Fruit fly (Drosophila melanogaster) whole organism, embryonic: ENCODE measurements around the gene Jhbp12.

Experiments
- Abd-B ChIP-seq: fragments of 200-800 bp; sonication (Bioruptor generic); optimal IDR thresholded peaks from 2 replicates; lab custom pipeline; 2018; ENCODE audit warnings: missing biosample characterization, mild to moderate bottlenecking, missing genetic modification characterization, moderate library complexity
- CG10267 ChIP-seq: fragments of 200-800 bp; sonication (Bioruptor generic); optimal IDR thresholded peaks from 2 replicates; lab custom pipeline; 2018; ENCODE audit warnings: missing biosample characterization, mild to moderate bottlenecking, missing genetic modification characterization, moderate library complexity
- CG13894 ChIP-seq: fragments of 200-800 bp; sonication (Bioruptor generic); optimal IDR thresholded peaks from 3 replicates; lab custom pipeline; 2018; ENCODE audit warnings: missing biosample characterization, mild to moderate bottlenecking, missing genetic modification characterization, moderate library complexity
- CG31224 ChIP-seq: fragments of 200-800 bp; sonication (Bioruptor generic); IDR thresholded peaks from 2 replicates; pipeline ENCODE4 v1.3.6; 2022; ENCODE audit warnings: missing biosample characterization, missing genetic modification characterization
- CG6765 ChIP-seq: fragments of 200-800 bp; sonication (Bioruptor generic); optimal IDR thresholded peaks from 3 replicates; lab custom pipeline; 2017; ENCODE audit warnings: missing biosample characterization, mild to moderate bottlenecking, missing genetic modification characterization
- Lhr ChIP-seq: fragments of 200-800 bp; sonication (Bioruptor generic); optimal IDR thresholded peaks from 3 replicates; lab custom pipeline; 2017; ENCODE audit warnings: mild to moderate bottlenecking, missing biosample characterization, missing genetic modification reagents, missing genetic modification characterization
- ci ChIP-seq: fragments of 200-800 bp; sonication (Bioruptor generic); IDR thresholded peaks from 3 replicates; pipeline ENCODE4 v1.3.6; 2022; ENCODE audit warnings: missing biosample characterization, missing genetic modification characterization
- grau ChIP-seq: fragments of 200-800 bp; optimal IDR thresholded peaks from 3 replicates; lab custom pipeline; 2019; ENCODE audit warnings: missing biosample characterization, mild to moderate bottlenecking, missing genetic modification characterization, moderate library complexity
- gro ChIP-seq: fragments of 200-800 bp; sonication (Bioruptor generic); optimal IDR thresholded peaks from 2 replicates; lab custom pipeline; 2016; ENCODE audit warnings: missing biosample characterization, missing genetic modification characterization
- kni ChIP-seq: fragments of 200-800 bp; sonication (Bioruptor generic); optimal IDR thresholded peaks from 3 replicates; lab custom pipeline; 2017; ENCODE audit warnings: mild to moderate bottlenecking, missing biosample characterization, missing genetic modification reagents, missing genetic modification characterization
- lola ChIP-seq, 3 experiments: fragments of >200 bp in 2 of 3; fragments of 200-800 bp in 1 of 3; sonication (Bioruptor generic) in 1 of 3; optimal IDR thresholded peaks; 2 replicates each; lab custom pipeline; 2017 to 2019; ENCODE audit warnings: missing biosample characterization in 3 of 3, missing genetic modification characterization in 3 of 3, mild to moderate bottlenecking in 1 of 3, moderate library complexity in 1 of 3
- trem ChIP-seq: fragments of 200-800 bp; optimal IDR thresholded peaks from 3 replicates; lab custom pipeline; 2019; ENCODE audit warnings: missing biosample characterization, mild to moderate bottlenecking, missing genetic modification characterization, moderate library complexity

dm6 chr3R:24543033-24543675 lies 18.6 kb downstream of the Jhbp12 start:
- TF ChIP-seq trem (tag; lab: Kevin White, UChicago): peak; percentile 19
- peak; percentile 95 for TF ChIP-seq gro (GFP tag; lab: Kevin White, UChicago)
- peak; percentile 89 for TF ChIP-seq CG31224
- TF ChIP-seq CG6765 (GFP tag; lab: Kevin White, UChicago): peak; percentile 75
- peak; percentile 19 for TF ChIP-seq kni (GFP tag; lab: Kevin White, UChicago)
- peak; percentile 99 for TF ChIP-seq grau (tag; lab: Kevin White, UChicago)
- peak; percentile 72 for TF ChIP-seq CG10267 (tag; lab: Kevin White, UChicago)
- peak; percentile 92 for TF ChIP-seq Abd-B (GFP tag; lab: Kevin White, UChicago)
- no peak for TF ChIP-seq Lhr (GFP tag; lab: Kevin White, UChicago)
- no peak for TF ChIP-seq lola (GFP tag; optimal IDR thresholded peaks at IDR 0.05; lab: Kevin White, UChicago)
- TF ChIP-seq ci (GFP tag; lab: Robert Waterston, UW): peak; percentile 98
- peak; percentile 90 for TF ChIP-seq CG13894 (tag; lab: Kevin White, UChicago)
